Fruit fly (Drosophila melanogaster) whole organism, embryonic: ENCODE data around the gene kirre.

Experiments
- Ada2b ChIP-seq: fragments of 200-800 bp; sonication (Bioruptor generic); IDR thresholded peaks from 2 replicates; pipeline ENCODE4 v1.3.6; 2022; ENCODE audit warnings: missing biosample characterization, missing genetic modification characterization
- BEAF-32 ChIP-seq: fragments of 200-800 bp; sonication (Bioruptor generic); optimal IDR thresholded peaks from 3 replicates; lab custom pipeline; 2017; ENCODE audit warnings: missing biosample characterization, missing genetic modification characterization, mild to moderate bottlenecking, moderate library complexity, missing genetic modification reagents
- CG1024 ChIP-seq: fragments of 200-800 bp; sonication (Bioruptor generic); IDR thresholded peaks from 2 replicates; pipeline ENCODE4 v1.3.6; 2022; ENCODE audit warnings: missing biosample characterization, missing genetic modification characterization
- CG10431 ChIP-seq: fragments of 200-800 bp; sonication (Bioruptor generic); optimal IDR thresholded peaks from 3 replicates; lab custom pipeline; 2018; ENCODE audit warnings: missing biosample characterization, mild to moderate bottlenecking, missing genetic modification characterization
- CG12391 ChIP-seq: fragments of 200-800 bp; sonication (Bioruptor generic); optimal IDR thresholded peaks from 3 replicates; lab custom pipeline; 2018; ENCODE audit warnings: missing biosample characterization, mild to moderate bottlenecking, missing genetic modification characterization, moderate library complexity
- CG12659 ChIP-seq: fragments of 200-800 bp; sonication (Bioruptor generic); optimal IDR thresholded peaks from 3 replicates; lab custom pipeline; 2017; ENCODE audit warnings: mild to moderate bottlenecking, missing biosample characterization, missing genetic modification reagents, missing genetic modification characterization
- CG12769 ChIP-seq: fragments of 200-800 bp; sonication (Bioruptor generic); optimal IDR thresholded peaks from 2 replicates; lab custom pipeline; 2019; ENCODE audit warnings: missing biosample characterization, mild to moderate bottlenecking, missing genetic modification characterization, moderate library complexity
- CG14860 ChIP-seq: fragments of 200-800 bp; sonication (Bioruptor generic); IDR thresholded peaks from 3 replicates; pipeline ENCODE4 v1.3.6; 2022; ENCODE audit warnings: missing biosample characterization, missing genetic modification characterization; ENCODE audit not compliant: partially characterized antibody
- CG1529 ChIP-seq: fragments of 200-800 bp; sonication (Bioruptor generic); optimal IDR thresholded peaks from 3 replicates; lab custom pipeline; 2018; ENCODE audit warnings: missing biosample characterization, missing genetic modification characterization
- CG17359 ChIP-seq: fragments of 200-800 bp; sonication (Bioruptor generic); optimal IDR thresholded peaks from 3 replicates; lab custom pipeline; 2018; ENCODE audit warnings: missing biosample characterization, mild to moderate bottlenecking, missing genetic modification characterization, moderate library complexity
- CG18764 ChIP-seq: fragments of 200-800 bp; sonication (Bioruptor generic); optimal IDR thresholded peaks from 3 replicates; lab custom pipeline; 2016; ENCODE audit warnings: missing biosample characterization, missing genetic modification characterization
- CG2202 ChIP-seq: fragments of 200-800 bp; sonication (Bioruptor generic); optimal IDR thresholded peaks from 2 replicates; lab custom pipeline; 2018; ENCODE audit warnings: missing biosample characterization, mild to moderate bottlenecking, missing genetic modification characterization
- CG2678 ChIP-seq: fragments of 200-800 bp; sonication (Bioruptor generic); optimal IDR thresholded peaks from 3 replicates; lab custom pipeline; 2019; ENCODE audit warnings: missing biosample characterization, mild to moderate bottlenecking, missing genetic modification characterization, moderate library complexity
- CG2875 ChIP-seq: fragments of 200-800 bp; sonication (Bioruptor generic); optimal IDR thresholded peaks from 2 replicates; lab custom pipeline; 2017; ENCODE audit warnings: missing biosample characterization, mild to moderate bottlenecking, missing genetic modification characterization, missing genetic modification reagents
- CG32772 ChIP-seq: fragments of 200-800 bp; sonication (Bioruptor generic); IDR thresholded peaks from 2 replicates; pipeline ENCODE4 v1.3.6; 2022; ENCODE audit warnings: missing biosample characterization, missing genetic modification characterization
- CG3407 ChIP-seq: fragments of 200-800 bp; sonication (Bioruptor generic); optimal IDR thresholded peaks from 2 replicates; lab custom pipeline; 2018; ENCODE audit warnings: missing biosample characterization, mild to moderate bottlenecking, missing genetic modification characterization
- CG42726 ChIP-seq: fragments of 200-800 bp; sonication (Bioruptor generic); IDR thresholded peaks from 2 replicates; pipeline ENCODE4 v1.3.6; 2022; ENCODE audit warnings: missing biosample characterization, missing genetic modification characterization; ENCODE audit not compliant: partially characterized antibody
- CG4360 ChIP-seq: fragments of 200-800 bp; sonication (Bioruptor generic); IDR thresholded peaks from 2 replicates; pipeline ENCODE4 v1.3.6; 2022; ENCODE audit warnings: missing biosample characterization, missing genetic modification characterization
- CG4404 ChIP-seq: fragments of 200-800 bp; sonication (Bioruptor generic); IDR thresholded peaks from 2 replicates; pipeline ENCODE4 v1.3.6; 2022; ENCODE audit warnings: missing biosample characterization, missing genetic modification characterization
- CG4424 ChIP-seq: fragments of 200-800 bp; sonication (Bioruptor generic); optimal IDR thresholded peaks from 3 replicates; lab custom pipeline; 2016; ENCODE audit warnings: missing biosample characterization, missing genetic modification characterization
- CG4854 ChIP-seq: fragments of 200-800 bp; sonication (Bioruptor generic); optimal IDR thresholded peaks from 2 replicates; lab custom pipeline; 2016; ENCODE audit warnings: missing biosample characterization, missing genetic modification characterization, inconsistent platforms
- CG8290 ChIP-seq, 3 experiments: fragments of 200-800 bp; sonication (Bioruptor generic); optimal IDR thresholded peaks; 2 replicates each; lab custom pipeline; 2016 to 2019; ENCODE audit warnings: missing biosample characterization in 3 of 3, missing genetic modification characterization in 3 of 3, mild to moderate bottlenecking in 2 of 3, moderate library complexity in 1 of 3
- CG8359 ChIP-seq: fragments of 200-800 bp; sonication (Bioruptor generic); optimal IDR thresholded peaks from 2 replicates; lab custom pipeline; 2017; ENCODE audit warnings: missing biosample characterization, mild to moderate bottlenecking, missing genetic modification characterization, borderline replicate concordance
- CG9437 ChIP-seq: fragments of 200-800 bp; sonication (Bioruptor generic); optimal IDR thresholded peaks from 2 replicates; lab custom pipeline; 2018; ENCODE audit warnings: missing biosample characterization, mild to moderate bottlenecking, missing genetic modification characterization
- CG9609 ChIP-seq: fragments of 200-800 bp; sonication (Bioruptor generic); optimal IDR thresholded peaks from 3 replicates; lab custom pipeline; 2016; ENCODE audit warnings: missing biosample characterization, missing genetic modification characterization
- CG9727 ChIP-seq: fragments of 200-800 bp; sonication (Bioruptor generic); optimal IDR thresholded peaks from 3 replicates; lab custom pipeline; 2017; ENCODE audit warnings: missing biosample characterization, mild to moderate bottlenecking, missing genetic modification characterization
- CG9817 ChIP-seq: fragments of 200-800 bp; sonication (Bioruptor generic); optimal IDR thresholded peaks from 2 replicates; lab custom pipeline; 2018; ENCODE audit warnings: missing biosample characterization, mild to moderate bottlenecking, missing genetic modification characterization, moderate library complexity
- E2f1 ChIP-seq: fragments of 200-800 bp; sonication (Bioruptor generic); IDR thresholded peaks from 2 replicates; pipeline ENCODE4 v1.3.6; 2022; ENCODE audit warnings: missing biosample characterization, missing genetic modification characterization
- ERR ChIP-seq: fragments of 200-800 bp; sonication (Bioruptor generic); optimal IDR thresholded peaks from 2 replicates; lab custom pipeline; 2016; ENCODE audit warnings: missing biosample characterization, missing genetic modification characterization
- MBD-R2 ChIP-seq: fragments of 200-800 bp; sonication (Bioruptor generic); IDR thresholded peaks from 2 replicates; pipeline ENCODE4 v1.3.6; 2022; ENCODE audit warnings: missing biosample characterization, missing genetic modification characterization
- Nf-YB ChIP-seq: fragments of 200-800 bp; sonication (Bioruptor generic); optimal IDR thresholded peaks from 3 replicates; lab custom pipeline; 2019; ENCODE audit warnings: missing biosample characterization, mild to moderate bottlenecking, missing genetic modification characterization, moderate library complexity
- Sox102F ChIP-seq: fragments of 200-800 bp; sonication (Bioruptor generic); optimal IDR thresholded peaks from 2 replicates; lab custom pipeline; 2018; ENCODE audit warnings: missing biosample characterization, mild to moderate bottlenecking, missing genetic modification characterization, moderate library complexity
- cg ChIP-seq: fragments of 200-800 bp; sonication (Bioruptor generic); optimal IDR thresholded peaks from 3 replicates; lab custom pipeline; 2019; ENCODE audit warnings: missing biosample characterization, mild to moderate bottlenecking, missing genetic modification characterization, moderate library complexity
- chinmo ChIP-seq: fragments of 200-800 bp; sonication (Bioruptor generic); IDR thresholded peaks from 4 replicates; pipeline ENCODE4 v1.3.6; 2022; ENCODE audit warnings: missing biosample characterization, missing genetic modification characterization; ENCODE audit not compliant: partially characterized antibody
- chm ChIP-seq: fragments of 200-800 bp; sonication (Bioruptor generic); IDR thresholded peaks from 2 replicates; pipeline ENCODE4 v1.3.6; 2022; ENCODE audit warnings: missing biosample characterization, missing genetic modification characterization
- crc ChIP-seq: fragments of 200-800 bp; sonication (Bioruptor generic); optimal IDR thresholded peaks from 2 replicates; lab custom pipeline; 2016; ENCODE audit warnings: missing biosample characterization, missing genetic modification characterization
- croc ChIP-seq: fragments of 200-800 bp; sonication (Bioruptor generic); conservative IDR thresholded peaks from 3 replicates; pipeline ENCODE4 v1.3.6; 2022; ENCODE audit warnings: missing biosample characterization, missing genetic modification characterization
- crol ChIP-seq: fragments of 200-800 bp; sonication (Bioruptor generic); IDR thresholded peaks from 2 replicates; pipeline ENCODE4 v1.3.6; 2022; ENCODE audit warnings: missing biosample characterization, missing genetic modification characterization
- da ChIP-seq: fragments of 200-800 bp; sonication (Bioruptor generic); optimal IDR thresholded peaks from 2 replicates; lab custom pipeline; 2016; ENCODE audit warnings: missing biosample characterization, missing genetic modification characterization
- dati ChIP-seq: fragments of 200-800 bp; sonication (Bioruptor generic); IDR thresholded peaks from 2 replicates; pipeline ENCODE4 v1.3.6; 2022; ENCODE audit warnings: missing biosample characterization, missing genetic modification characterization
- dmrt11E ChIP-seq: fragments of 200-800 bp; sonication (Bioruptor generic); optimal IDR thresholded peaks from 3 replicates; lab custom pipeline; 2018; ENCODE audit warnings: missing biosample characterization, mild to moderate bottlenecking, missing genetic modification characterization, moderate library complexity
- dpn ChIP-seq, 2 experiments: fragments of 200-800 bp; sonication (Bioruptor generic); optimal IDR thresholded peaks; 3 replicates each; lab custom pipeline; 2016; ENCODE audit warnings: missing biosample characterization in 2 of 2, missing genetic modification characterization in 2 of 2
- fd96Cb ChIP-seq: fragments of 200-800 bp; sonication (Bioruptor generic); optimal IDR thresholded peaks from 2 replicates; lab custom pipeline; 2018; ENCODE audit warnings: missing biosample characterization, mild to moderate bottlenecking, missing genetic modification characterization, moderate library complexity
- grau ChIP-seq: fragments of 200-800 bp; optimal IDR thresholded peaks from 3 replicates; lab custom pipeline; 2019; ENCODE audit warnings: missing biosample characterization, mild to moderate bottlenecking, missing genetic modification characterization, moderate library complexity
- hth ChIP-seq: fragments of >200 bp; optimal IDR thresholded peaks from 2 replicates; lab custom pipeline; 2017; ENCODE audit warnings: inconsistent platforms
- lab ChIP-seq: fragments of 200-800 bp; sonication (Bioruptor generic); optimal IDR thresholded peaks from 3 replicates; lab custom pipeline; 2017; ENCODE audit warnings: missing biosample characterization, missing genetic modification characterization, mild to moderate bottlenecking, moderate library complexity, missing genetic modification reagents
- odd ChIP-seq: fragments of 200-800 bp; sonication (Bioruptor generic); optimal IDR thresholded peaks from 2 replicates; lab custom pipeline; 2017; ENCODE audit warnings: missing biosample characterization, mild to moderate bottlenecking, missing genetic modification characterization
- ranshi ChIP-seq: fragments of 200-800 bp; sonication (Bioruptor generic); IDR thresholded peaks from 2 replicates; pipeline ENCODE4 v1.3.6; 2022; ENCODE audit warnings: missing biosample characterization, missing genetic modification characterization
- tin ChIP-seq: fragments of 200-800 bp; sonication (Bioruptor generic); optimal IDR thresholded peaks from 3 replicates; lab custom pipeline; 2016; ENCODE audit warnings: missing biosample characterization, missing genetic modification characterization
- vfl ChIP-seq: fragments of 200-800 bp; sonication (Bioruptor generic); optimal IDR thresholded peaks from 2 replicates; lab custom pipeline; 2016; ENCODE audit warnings: missing biosample characterization, missing genetic modification characterization
- zen2 ChIP-seq: fragments of 200-800 bp; sonication (Bioruptor generic); IDR thresholded peaks from 3 replicates; pipeline ENCODE4 v1.3.6; 2022; ENCODE audit warnings: missing biosample characterization, missing genetic modification characterization; ENCODE audit not compliant: partially characterized antibody

Gene kirre

dm6 chrX:3096324-3096723, 356.1 kb downstream of the kirre start (continued):
- no peak for TF ChIP-seq hth (lab: Kevin White, UChicago)
- peak; percentile 37 for TF ChIP-seq CG4424 (GFP tag; lab: Kevin White, UChicago)
- TF ChIP-seq MBD-R2 (GFP tag; lab: Robert Waterston, UW), result no peak
- peak; percentile 3; the same call in 1 of the 2 replicates for TF ChIP-seq CG4360 (GFP tag; lab: Robert Waterston, UW)
- TF ChIP-seq CG12391 (tag; lab: Kevin White, UChicago), result no peak
- TF ChIP-seq CG9609, result no peak
- TF ChIP-seq CG8359 (GFP tag; lab: Kevin White, UChicago), result no peak
- peak; percentile 19 for TF ChIP-seq CG9727 (GFP tag; lab: Kevin White, UChicago)
- TF ChIP-seq crol, result no peak
- TF ChIP-seq chm (GFP tag; lab: Robert Waterston, UW), result no peak
- no peak for TF ChIP-seq CG1529 (GFP tag; lab: Kevin White, UChicago)
- TF ChIP-seq E2f1 (GFP tag; lab: Robert Waterston, UW), result no peak
- TF ChIP-seq CG8290 (GFP tag; optimal IDR thresholded peaks at IDR 0.05; lab: Kevin White, UChicago), result no peak
- no peak for TF ChIP-seq CG8290 (tag; optimal IDR thresholded peaks at IDR 0.05; lab: Kevin White, UChicago)
- TF ChIP-seq crc, result no peak
- TF ChIP-seq CG17359 (tag; lab: Kevin White, UChicago), result peak; percentile 67
- TF ChIP-seq croc, result no peak
- no peak for TF ChIP-seq CG9817
- no peak for TF ChIP-seq CG18764 (GFP tag; lab: Kevin White, UChicago)
- no peak for TF ChIP-seq dpn (GFP tag; optimal IDR thresholded peaks at IDR 0.05; lab: Kevin White, UChicago)
- TF ChIP-seq CG32772, result no peak
- TF ChIP-seq CG2678 (tag; lab: Kevin White, UChicago), result peak; percentile 59
- TF ChIP-seq Ada2b, result peak; percentile 39; the same call in 1 of the 2 replicates
- no peak for TF ChIP-seq chinmo (GFP tag; lab: Robert Waterston, UW)
- no peak for TF ChIP-seq CG4854 (GFP tag; lab: Kevin White, UChicago)
- no peak for TF ChIP-seq CG2202
- TF ChIP-seq CG4404 (GFP tag; lab: Robert Waterston, UW), result no peak
- TF ChIP-seq CG10431 (GFP tag; lab: Kevin White, UChicago), result no peak
- peak; percentile 56 for TF ChIP-seq fd96Cb
- no peak for TF ChIP-seq odd
- no peak for TF ChIP-seq Nf-YB (GFP tag; lab: Kevin White, UChicago)
- no peak for TF ChIP-seq CG12769
- no peak for TF ChIP-seq cg (GFP tag; lab: Kevin White, UChicago)
- TF ChIP-seq CG1024, result peak; percentile 54
- no peak for TF ChIP-seq CG3407
- no peak for TF ChIP-seq dati
- TF ChIP-seq CG9437 (GFP tag; lab: Kevin White, UChicago), result no peak
- no peak for TF ChIP-seq ERR (GFP tag; lab: Kevin White, UChicago)
- no peak for TF ChIP-seq vfl (GFP tag; lab: Kevin White, UChicago)
- TF ChIP-seq CG2875 (GFP tag; lab: Kevin White, UChicago), result no peak
- TF ChIP-seq tin (GFP tag; lab: Kevin White, UChicago), result peak; percentile 0
- peak; percentile 60; the same call in 1 of the 2 replicates for TF ChIP-seq ranshi (GFP tag; lab: Robert Waterston, UW)
- no peak for TF ChIP-seq zen2 (GFP tag; lab: Robert Waterston, UW)
- no peak for TF ChIP-seq CG14860 (GFP tag; lab: Robert Waterston, UW)
- TF ChIP-seq lab, result peak; percentile 36
- TF ChIP-seq BEAF-32 (GFP tag; lab: Kevin White, UChicago), result no peak
- TF ChIP-seq dmrt11E (tag; lab: Kevin White, UChicago), result no peak
- no peak for TF ChIP-seq grau
- TF ChIP-seq Sox102F (GFP tag; lab: Kevin White, UChicago), result no peak
- TF ChIP-seq CG12659 (GFP tag; lab: Kevin White, UChicago), result no peak
- no peak for TF ChIP-seq da (GFP tag; lab: Kevin White, UChicago)
- no peak for TF ChIP-seq CG42726
